Worm (Caenorhabditis elegans) whole organism, midembryonic: Measurements from ENCODE around the gene C17H11.2.

ENCODE experiments used
- cog-1 ChIP-seq: sonication (generic microtip); optimal IDR thresholded peaks from 2 replicates; lab custom pipeline; 2016; ENCODE audit warnings: missing genetic modification characterization, missing compliant biosample characterization
- flt-1 ChIP-seq: fragments of 200-800 bp; sonication (Bioruptor generic); IDR thresholded peaks from 2 replicates; pipeline ENCODE4 v1.3.6; 2022; ENCODE audit warnings: missing genetic modification characterization, missing compliant biosample characterization
- klf-2 ChIP-seq: fragments of 200-800 bp; sonication (Bioruptor generic); conservative IDR thresholded peaks from 2 replicates; pipeline ENCODE4 v1.3.6; 2022; ENCODE audit warnings: missing genetic modification reagents, missing genetic modification characterization, missing compliant biosample characterization
- ref-1 ChIP-seq: fragments of 200-800 bp; sonication (Bioruptor generic); conservative IDR thresholded peaks from 2 replicates; pipeline ENCODE4 v1.3.6; 2022; ENCODE audit warnings: missing genetic modification reagents, missing genetic modification characterization, missing compliant biosample characterization
- tab-1 ChIP-seq: fragments of 200-800 bp; sonication (Bioruptor generic); IDR thresholded peaks from 2 replicates; pipeline ENCODE4 v1.3.6; 2022; ENCODE audit warnings: missing genetic modification characterization, missing compliant biosample characterization
- ztf-23 ChIP-seq: fragments of 200-800 bp; sonication (Bioruptor generic); IDR thresholded peaks from 2 replicates; pipeline ENCODE4 v1.3.6; 2022; ENCODE audit warnings: missing genetic modification reagents, missing genetic modification characterization, missing compliant biosample characterization

DNA sequence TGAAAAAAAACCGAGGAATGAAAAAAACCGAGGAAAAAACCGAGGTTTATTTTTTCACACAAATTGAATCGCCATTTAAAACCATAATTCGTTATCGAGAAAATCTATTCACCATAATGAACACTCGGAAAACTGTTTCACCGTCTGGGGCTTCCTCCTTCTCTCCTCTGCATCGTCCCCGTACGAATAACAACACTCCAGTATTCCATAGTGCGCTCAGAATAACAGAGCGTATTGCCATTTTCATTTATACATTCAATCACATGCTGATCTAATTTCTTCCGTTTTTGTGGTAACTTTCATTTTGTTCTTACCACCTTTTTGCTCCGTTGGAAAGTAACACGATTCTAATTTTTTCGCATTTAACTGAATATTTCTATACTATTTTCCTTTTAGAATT is at the start of gene C17H11.2:
- no peak for TF ChIP-seq flt-1
- no peak for TF ChIP-seq tab-1 (GFP tag; lab: Robert Waterston, UW)
- TF ChIP-seq klf-2 (GFP tag; lab: Robert Waterston, UW) = no peak
- no peak for TF ChIP-seq ref-1 (GFP tag; lab: Robert Waterston, UW)
- no peak for TF ChIP-seq cog-1 (tag; lab: Kevin White, UChicago)
- no peak for TF ChIP-seq ztf-23
